Worm (Caenorhabditis elegans): ENCODE measurements around the gene sod-4.

ce11 chrIII:9501072-9501471 lies 897 bp upstream of the sod-4 start:
- TF ChIP-seq unc-39 (tag; optimal IDR thresholded peaks at IDR 0.05) = no peak
- no peak for TF ChIP-seq R02D3.7 (tag; optimal IDR thresholded peaks at IDR 0.05)
- TF ChIP-seq nhr-11 (tag; optimal IDR thresholded peaks at IDR 0.05) = no peak
- TF ChIP-seq nhr-43 (tag; optimal IDR thresholded peaks at IDR 0.05; ENCODE audit: poor library complexity, severe bottlenecking) = no peak
- TF ChIP-seq nhr-28 (tag; optimal IDR thresholded peaks at IDR 0.05) = no peak
- TF ChIP-seq nhr-77 (tag; optimal IDR thresholded peaks at IDR 0.05) = no peak
- no peak for TF ChIP-seq daf-12 (tag; optimal IDR thresholded peaks at IDR 0.05)
- TF ChIP-seq mdl-1 (tag; optimal IDR thresholded peaks at IDR 0.05) = no peak
